Worm (Caenorhabditis elegans): ENCODE data around the gene prdx-2.

DNA sequence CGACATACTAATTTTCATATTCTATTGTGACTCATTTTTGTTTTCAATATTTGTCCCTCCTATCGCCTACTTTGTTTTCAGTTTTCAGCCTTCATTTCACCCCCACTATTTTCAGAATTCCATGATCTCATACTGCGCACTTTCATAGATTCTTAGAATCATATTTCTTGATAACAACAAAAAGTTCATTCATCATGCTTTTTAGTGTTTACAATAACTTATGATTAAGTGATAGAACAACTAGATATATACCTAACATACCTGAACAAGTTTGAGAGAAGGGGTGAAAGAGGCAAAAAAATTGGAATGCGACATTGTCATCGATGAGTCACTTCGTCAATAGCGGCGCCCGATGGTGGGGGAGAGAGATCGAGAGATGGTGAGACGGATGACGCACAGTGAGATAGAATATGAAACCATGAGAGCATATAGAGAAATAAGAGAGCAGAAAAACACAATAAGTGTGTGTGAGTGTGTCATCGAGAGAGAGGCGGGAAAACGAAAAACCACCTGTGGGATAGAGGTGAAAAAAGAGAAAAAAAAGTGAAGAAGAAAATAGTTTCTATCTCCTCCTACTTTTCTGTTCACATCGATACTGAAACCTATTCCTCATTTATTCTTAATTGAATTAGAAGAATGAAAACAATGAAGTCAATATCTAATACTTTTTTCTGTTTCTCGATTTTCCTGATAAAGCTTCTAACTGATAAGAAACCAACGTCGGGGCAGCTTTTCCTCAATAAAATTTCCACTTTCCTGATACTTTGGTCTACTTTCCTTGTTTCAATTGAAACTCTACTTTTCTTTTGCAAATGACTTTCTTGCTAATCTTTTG lies 41.1 kb upstream of the prdx-2 start:
- TF ChIP-seq ama-1 (optimal IDR thresholded peaks at IDR 0.05) (no peak), aly-1 (tag; optimal IDR thresholded peaks at IDR 0.05) (no peak), flt-1 (GFP tag; IDR thresholded peaks at IDR 0.05) (no peak), ets-7 (tag; optimal IDR thresholded peaks at IDR 0.05) (no peak), sea-1 (GFP tag; conservative IDR thresholded peaks at IDR 0.05) (no peak), ceh-36 (tag; optimal IDR thresholded peaks at IDR 0.05) (no peak), tbx-37 (GFP tag; conservative IDR thresholded peaks at IDR 0.05) (no peak), B0310.2 (tag; optimal IDR thresholded peaks at IDR 0.05) (no peak), hmg-4 (GFP tag; optimal IDR thresholded peaks at IDR 0.05) (peak; percentile 13), hmbx-1 (tag; optimal IDR thresholded peaks at IDR 0.05) (no peak), tbx-11 (GFP tag; IDR thresholded peaks at IDR 0.05) (no peak), pes-1 (GFP tag; IDR thresholded peaks at IDR 0.05) (no peak)

Measured in whole organism, early embryonic.